Worm (Caenorhabditis elegans): ENCODE measurements around the gene hecd-1.

Gene hecd-1

ce11 chrIV:7099377-7099776, 45.1 kb downstream of the hecd-1 start (continued):
- TF ChIP-seq nhr-237 (tag; optimal IDR thresholded peaks at IDR 0.05): no peak

- TF ChIP-seq tlp-1 (tag; optimal IDR thresholded peaks at IDR 0.05): no peak
- TF ChIP-seq hlh-4 (tag; optimal IDR thresholded peaks at IDR 0.05): no peak
- TF ChIP-seq nhr-12 (tag; optimal IDR thresholded peaks at IDR 0.05): no peak
- TF ChIP-seq ceh-88 (GFP tag; IDR thresholded peaks at IDR 0.05): no peak
- no peak for TF ChIP-seq lin-39 (tag; optimal IDR thresholded peaks at IDR 0.05)
- TF ChIP-seq elt-2 (tag; optimal IDR thresholded peaks at IDR 0.05): no peak
- peak; percentile 4 for TF ChIP-seq nhr-77 (tag; optimal IDR thresholded peaks at IDR 0.05)
- no peak for TF ChIP-seq pax-3 (tag; optimal IDR thresholded peaks at IDR 0.05)
- TF ChIP-seq mab-9 (GFP tag; IDR thresholded peaks at IDR 0.05): no peak
- no peak for TF ChIP-seq ceh-8 (GFP tag; optimal IDR thresholded peaks at IDR 0.05)
- no peak for TF ChIP-seq tbx-2 (tag; optimal IDR thresholded peaks at IDR 0.05)
- peak; percentile 26; the same call in 1 of the 2 replicates for TF ChIP-seq nhr-19 (GFP tag; conservative IDR thresholded peaks at IDR 0.05)
- peak; percentile 16 to 17 for TF ChIP-seq lsy-2 (tag; optimal IDR thresholded peaks at IDR 0.05)
- peak; percentile 25 for TF ChIP-seq unc-130 (tag; optimal IDR thresholded peaks at IDR 0.05)
- TF ChIP-seq ama-1 (optimal IDR thresholded peaks at IDR 0.05): no peak
- TF ChIP-seq isw-1 (GFP tag; IDR thresholded peaks at IDR 0.05): no peak
- TF ChIP-seq nhr-76 (tag; optimal IDR thresholded peaks at IDR 0.05): no peak
- TF ChIP-seq C16A3.4 (tag; optimal IDR thresholded peaks at IDR 0.05): no peak
- TF ChIP-seq efl-1 (optimal IDR thresholded peaks at IDR 0.05): no peak
- no peak for TF ChIP-seq efl-1 (GFP tag; optimal IDR thresholded peaks at IDR 0.05 in 1 of 2)
- TF ChIP-seq efl-3 (GFP tag; optimal IDR thresholded peaks at IDR 0.05): no peak
- peak in 1 of 3 experiments; percentile 7 for TF ChIP-seq dpl-1 (GFP tag; optimal IDR thresholded peaks at IDR 0.05)
- no peak for TF ChIP-seq C04F5.9 (tag; optimal IDR thresholded peaks at IDR 0.05)
- TF ChIP-seq dsc-1 (tag; optimal IDR thresholded peaks at IDR 0.05): peak; percentile 59
- TF ChIP-seq vab-15 (tag; optimal IDR thresholded peaks at IDR 0.05): no peak
- TF ChIP-seq nhr-85 (tag): no peak
- no peak for TF ChIP-seq snpc-4 (tag; optimal IDR thresholded peaks at IDR 0.05)
- no peak for TF ChIP-seq mep-1 (tag; optimal IDR thresholded peaks at IDR 0.05)
- TF ChIP-seq rnt-1 (tag; optimal IDR thresholded peaks at IDR 0.05): peak; percentile 58
- no peak for TF ChIP-seq fkh-8 (tag; optimal IDR thresholded peaks at IDR 0.05)
- peak; percentile 32 for TF ChIP-seq nhr-20 (tag; optimal IDR thresholded peaks at IDR 0.05)
- no peak for TF ChIP-seq fkh-4 (tag; optimal IDR thresholded peaks at IDR 0.05; ENCODE audit: borderline replicate concordance)
- no peak for TF ChIP-seq egl-27 (tag; optimal IDR thresholded peaks at IDR 0.05)
- TF ChIP-seq Y116A8C.19 (tag; optimal IDR thresholded peaks at IDR 0.05; ENCODE audit: borderline replicate concordance): no peak
- no peak for TF ChIP-seq C34B4.2 (tag; optimal IDR thresholded peaks at IDR 0.05)
- TF ChIP-seq F16B12.6 (tag; optimal IDR thresholded peaks at IDR 0.05): no peak
- TF ChIP-seq lin-15B (tag; optimal IDR thresholded peaks at IDR 0.05): no peak
- TF ChIP-seq unc-30 (tag; optimal IDR thresholded peaks at IDR 0.05): no peak
- TF ChIP-seq mef-2 (tag; optimal IDR thresholded peaks at IDR 0.05): no peak
- TF ChIP-seq aha-1 (tag; optimal IDR thresholded peaks at IDR 0.05): no peak
- peak; percentile 90 for TF ChIP-seq pag-3 (tag; optimal IDR thresholded peaks at IDR 0.05; ENCODE audit: borderline replicate concordance, insufficient read depth)
- TF ChIP-seq lin-14 (GFP tag; optimal IDR thresholded peaks at IDR 0.05): peak; percentile 74
- peak; percentile 59 for TF ChIP-seq nhr-71 (tag; optimal IDR thresholded peaks at IDR 0.05)
- TF ChIP-seq snu-23 (GFP tag; optimal IDR thresholded peaks at IDR 0.05): peak; percentile 37
These were observed 45.9 kb downstream of the hecd-1 start, which contains the start of gene ZC477.4 for ce11 chrIV:7098509-7099065. Gene ZC477.4 (minus strand): TSS chrIV:7098784.
